Fruit fly (Drosophila melanogaster) whole organism, pupa: ENCODE data around the gene CG14125.

ENCODE experiments used
- CG10348 ChIP-seq: fragments of 200-800 bp; sonication (Bioruptor generic); IDR thresholded peaks from 2 replicates; pipeline ENCODE4 v1.3.6; 2022; ENCODE audit warnings: missing biosample characterization, missing genetic modification characterization
- CG12605 ChIP-seq: fragments of 200-800 bp; sonication (Bioruptor generic); IDR thresholded peaks from 2 replicates; pipeline ENCODE4 v1.3.6; 2022; ENCODE audit warnings: missing biosample characterization, missing genetic modification characterization
- CG13204 ChIP-seq: fragments of 200-800 bp; sonication (Bioruptor generic); optimal IDR thresholded peaks from 2 replicates; lab custom pipeline; 2018; ENCODE audit warnings: missing biosample characterization, mild to moderate bottlenecking, missing genetic modification characterization, moderate library complexity
- CG14655 ChIP-seq: fragments of 200-800 bp; sonication (Bioruptor generic); optimal IDR thresholded peaks from 3 replicates; lab custom pipeline; 2017; ENCODE audit warnings: mild to moderate bottlenecking, missing biosample characterization, missing genetic modification reagents, missing genetic modification characterization
- CG15710 ChIP-seq: fragments of 200-800 bp; sonication (Bioruptor generic); optimal IDR thresholded peaks from 2 replicates; lab custom pipeline; 2018; ENCODE audit warnings: missing biosample characterization, mild to moderate bottlenecking, missing genetic modification characterization, moderate library complexity
- CG17806 ChIP-seq: fragments of 200-800 bp; sonication (Bioruptor generic); optimal IDR thresholded peaks from 2 replicates; lab custom pipeline; 2018; ENCODE audit warnings: missing biosample characterization, mild to moderate bottlenecking, missing genetic modification characterization, moderate library complexity
- CG32121 ChIP-seq: fragments of 200-800 bp; sonication (Bioruptor generic); IDR thresholded peaks from 2 replicates; pipeline ENCODE4 v1.3.6; 2022; ENCODE audit warnings: missing biosample characterization, missing genetic modification characterization
- CG34367 ChIP-seq: fragments of 200-800 bp; sonication (Bioruptor generic); optimal IDR thresholded peaks from 2 replicates; lab custom pipeline; 2018; ENCODE audit warnings: missing biosample characterization, mild to moderate bottlenecking, missing genetic modification characterization
- CG4496 ChIP-seq: fragments of 200-800 bp; sonication (Bioruptor generic); IDR thresholded peaks from 3 replicates; pipeline ENCODE4 v1.3.6; 2022; ENCODE audit warnings: missing biosample characterization, missing genetic modification characterization
- CG8159 ChIP-seq: fragments of 200-800 bp; sonication (Bioruptor generic); optimal IDR thresholded peaks from 3 replicates; lab custom pipeline; 2018; ENCODE audit warnings: missing biosample characterization, mild to moderate bottlenecking, missing genetic modification characterization, moderate library complexity
- CG8301 ChIP-seq: fragments of 200-800 bp; sonication (Bioruptor generic); optimal IDR thresholded peaks from 2 replicates; lab custom pipeline; 2018; ENCODE audit warnings: missing biosample characterization, mild to moderate bottlenecking, missing genetic modification characterization
- CG9948 ChIP-seq: fragments of 200-800 bp; sonication (Bioruptor generic); optimal IDR thresholded peaks from 2 replicates; lab custom pipeline; 2018; ENCODE audit warnings: missing biosample characterization, mild to moderate bottlenecking, missing genetic modification characterization, moderate library complexity
- D1 ChIP-seq: fragments of 200-800 bp; sonication (Bioruptor generic); optimal IDR thresholded peaks from 2 replicates; lab custom pipeline; 2018; ENCODE audit warnings: missing biosample characterization, mild to moderate bottlenecking, missing genetic modification characterization, moderate library complexity
- EcR ChIP-seq: fragments of 200-800 bp; sonication (Bioruptor generic); optimal IDR thresholded peaks from 3 replicates; lab custom pipeline; 2019; ENCODE audit warnings: missing biosample characterization, missing genetic modification characterization, mild to moderate bottlenecking, moderate library complexity, missing genetic modification reagents
- Ets98B ChIP-seq: fragments of 200-800 bp; sonication (Bioruptor generic); IDR thresholded peaks from 2 replicates; pipeline ENCODE4 v1.3.6; 2022; ENCODE audit warnings: missing biosample characterization, missing genetic modification characterization
- Pif1A ChIP-seq: fragments of 200-800 bp; sonication (Bioruptor generic); optimal IDR thresholded peaks from 3 replicates; lab custom pipeline; 2016; ENCODE audit warnings: missing biosample characterization, missing genetic modification characterization
- Pif1B ChIP-seq: fragments of 200-800 bp; sonication (Bioruptor generic); optimal IDR thresholded peaks from 3 replicates; lab custom pipeline; 2016; ENCODE audit warnings: missing biosample characterization, missing genetic modification characterization
- Snoo ChIP-seq: fragments of 200-800 bp; sonication (Bioruptor generic); optimal IDR thresholded peaks from 3 replicates; lab custom pipeline; 2017; ENCODE audit warnings: missing biosample characterization, mild to moderate bottlenecking, missing genetic modification characterization, inconsistent platforms
- fd96Ca ChIP-seq: fragments of 200-800 bp; sonication (Bioruptor generic); IDR thresholded peaks from 3 replicates; pipeline ENCODE4 v1.3.6; 2022; ENCODE audit warnings: missing biosample characterization, missing genetic modification characterization
- gl ChIP-seq: fragments of 200-800 bp; sonication (Bioruptor generic); optimal IDR thresholded peaks from 2 replicates; lab custom pipeline; 2018; ENCODE audit warnings: missing biosample characterization, mild to moderate bottlenecking, missing genetic modification characterization
- rn ChIP-seq: fragments of 200-800 bp; sonication (Bioruptor generic); IDR thresholded peaks from 2 replicates; pipeline ENCODE4 v1.3.6; 2022; ENCODE audit warnings: missing biosample characterization, missing genetic modification characterization

CG14125 gene

DNA sequence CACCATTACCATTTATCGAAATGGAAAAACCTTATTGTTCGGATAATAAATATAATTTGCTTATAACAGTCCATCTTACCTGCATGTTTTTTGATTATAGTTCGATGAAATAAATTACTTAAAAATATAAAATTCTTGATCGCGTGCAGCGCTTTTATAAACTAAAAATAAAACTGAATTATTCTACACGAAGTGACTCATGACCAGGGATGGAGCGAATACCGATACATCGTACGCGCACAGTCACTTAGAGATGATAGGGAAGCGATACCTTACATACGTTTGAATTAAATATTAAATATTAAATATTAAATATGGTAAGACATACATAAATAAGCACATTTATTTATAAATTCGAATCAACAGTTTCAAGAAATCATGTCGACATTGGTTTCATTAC is 18.3 kb downstream of the CG14125 start, which contains the start of gene viaf:
Gene viaf (minus strand): TSS at position 220 of the 400 bp plus-strand sequence.
- no peak for TF ChIP-seq CG34367 (tag; lab: Kevin White, UChicago)
- no peak for TF ChIP-seq CG14655
- no peak for TF ChIP-seq CG9948 (tag; lab: Kevin White, UChicago)
- peak; percentile 45 for TF ChIP-seq Ets98B
- no peak for TF ChIP-seq CG8301

DNA sequence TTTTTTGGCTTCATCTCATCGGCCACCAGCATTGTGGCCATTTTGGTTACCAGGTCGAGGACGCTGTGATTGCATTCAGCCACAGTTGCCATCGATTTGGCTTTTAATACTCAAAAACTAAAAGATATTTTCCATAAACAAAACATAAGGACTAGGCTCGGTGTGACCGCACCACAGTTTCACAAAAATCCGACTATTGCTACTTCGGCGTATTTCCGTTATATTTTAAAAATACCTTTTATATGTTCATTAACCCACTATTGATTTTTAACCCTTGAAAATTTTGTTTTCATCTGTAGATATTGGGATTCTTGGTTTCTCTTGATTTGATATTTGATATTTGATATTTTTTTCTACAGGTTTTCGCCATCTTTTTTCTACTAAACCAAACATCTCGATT is 23.3 kb downstream of the CG14125 start, which contains the start of gene Grip163:
Gene Grip163 (minus strand): TSS at position 180 of the 400 bp plus-strand sequence.
- TF ChIP-seq Pif1B (GFP tag; lab: Kevin White, UChicago): no peak
- no peak for TF ChIP-seq CG15710 (tag; lab: Kevin White, UChicago)
- TF ChIP-seq gl (tag; lab: Kevin White, UChicago): no peak
- no peak for TF ChIP-seq CG9948 (tag; lab: Kevin White, UChicago)
- no peak for TF ChIP-seq fd96Ca
- TF ChIP-seq Ets98B: no peak
- no peak for TF ChIP-seq CG17806 (tag; lab: Kevin White, UChicago)
- no peak for TF ChIP-seq CG10348 (GFP tag; lab: Robert Waterston, UW)

DNA sequence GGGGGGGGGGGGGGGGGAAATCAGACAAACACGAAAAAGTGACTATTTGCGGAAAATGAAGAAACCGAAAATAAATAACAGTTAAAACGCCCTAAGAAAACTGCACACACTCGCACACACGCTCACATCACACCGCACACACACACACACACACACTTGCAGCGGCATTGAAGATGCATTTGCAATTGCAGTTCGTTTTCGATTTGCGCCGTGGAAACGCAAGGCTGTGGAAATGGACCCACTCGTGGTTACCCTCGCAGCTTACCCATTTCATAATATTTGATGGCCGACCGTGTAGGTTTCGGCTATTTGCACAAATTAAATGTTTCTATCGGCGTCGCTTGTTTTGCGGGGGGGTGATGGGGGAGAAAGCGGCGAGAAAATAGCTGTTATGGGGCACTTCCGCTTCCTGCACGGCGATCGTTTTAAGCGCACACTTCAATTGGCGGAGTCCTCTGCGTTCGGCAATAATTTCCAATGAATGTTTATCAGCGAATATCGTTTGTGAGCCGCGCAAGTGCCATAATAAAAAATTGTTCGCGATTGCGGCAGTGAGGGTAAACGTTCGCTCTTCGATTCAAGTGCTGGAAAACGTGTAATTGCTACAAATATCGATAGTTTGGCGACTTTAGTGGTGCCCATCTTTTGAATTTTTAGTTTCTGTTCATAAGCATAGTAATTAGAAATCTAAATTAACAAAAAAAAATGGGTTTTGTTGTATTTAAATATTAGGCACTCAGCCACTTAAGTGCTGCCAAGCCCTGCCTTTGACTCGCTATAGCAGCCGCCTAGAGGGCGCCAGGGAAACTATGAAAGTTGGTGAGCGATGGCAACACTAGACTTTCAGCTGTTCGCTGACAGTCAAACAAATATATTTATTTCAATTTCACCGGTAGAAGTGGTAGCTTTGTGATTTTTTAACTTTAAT is 27.9 kb downstream of the CG14125 start, which contains the start of the genes Pop2 and CG6928:
Gene Pop2 (minus strand): TSS at position 595 of the 928 bp plus-strand sequence.
Gene CG6928 (plus strand): TSS at position 835 of the 928 bp plus-strand sequence.
- TF ChIP-seq Pif1B (GFP tag; lab: Kevin White, UChicago) (no peak), CG10348 (GFP tag; lab: Robert Waterston, UW) (no peak), CG17806 (tag; lab: Kevin White, UChicago) (no peak), CG8301 (no peak), fd96Ca (peak; percentile 65; the same call in 2 of the 3 replicates), CG15710 (tag; lab: Kevin White, UChicago) (peak; percentile 50), gl (tag; lab: Kevin White, UChicago) (no peak), CG13204 (GFP tag; lab: Kevin White, UChicago) (no peak), Pif1A (GFP tag; lab: Kevin White, UChicago) (no peak), CG14655 (no peak), D1 (no peak), CG32121 (peak; percentile 44; the same call in 1 of the 2 replicates), EcR (no peak), rn (GFP tag; lab: Robert Waterston, UW) (peak; percentile 33; the same call in 1 of the 2 replicates), Ets98B (peak; percentile 54; the same call in 1 of the 2 replicates), CG12605 (GFP tag; lab: Robert Waterston, UW) (no peak), CG34367 (tag; lab: Kevin White, UChicago) (no peak), CG4496 (GFP tag; lab: Robert Waterston, UW) (0 out of 3 replicates have a peak, but pooled peaks have one; percentile 29), Snoo (tag; lab: Kevin White, UChicago) (no peak), CG8159 (tag; lab: Kevin White, UChicago) (no peak), CG9948 (tag; lab: Kevin White, UChicago) (peak; percentile 20)
- TF ChIP-seq, all 21 proteins: peak for 7

DNA sequence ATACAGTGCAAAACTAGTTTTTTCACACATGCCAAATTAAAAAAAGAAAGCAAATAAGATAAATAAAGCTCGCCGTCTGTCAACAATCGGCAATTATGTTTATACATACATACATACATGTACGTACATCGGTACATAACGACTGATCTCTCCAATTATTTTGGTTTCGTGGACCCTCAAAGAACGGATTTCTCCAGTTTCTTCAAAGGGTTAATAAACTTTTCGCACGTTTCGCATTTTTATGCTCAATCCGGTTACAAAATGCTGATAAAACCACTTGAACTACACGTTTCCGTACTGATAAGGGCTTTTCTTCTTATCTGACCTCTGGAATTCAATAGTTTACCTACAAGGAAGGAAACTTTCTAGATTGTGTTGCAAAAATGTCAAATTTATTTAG is 28.8 kb downstream of the CG14125 start:
- TF ChIP-seq CG32121 (no peak), CG17806 (tag; lab: Kevin White, UChicago) (no peak), CG14655 (no peak), Pif1A (GFP tag; lab: Kevin White, UChicago) (no peak), EcR (peak; percentile 51), rn (GFP tag; lab: Robert Waterston, UW) (no peak), CG34367 (tag; lab: Kevin White, UChicago) (no peak)

DNA sequence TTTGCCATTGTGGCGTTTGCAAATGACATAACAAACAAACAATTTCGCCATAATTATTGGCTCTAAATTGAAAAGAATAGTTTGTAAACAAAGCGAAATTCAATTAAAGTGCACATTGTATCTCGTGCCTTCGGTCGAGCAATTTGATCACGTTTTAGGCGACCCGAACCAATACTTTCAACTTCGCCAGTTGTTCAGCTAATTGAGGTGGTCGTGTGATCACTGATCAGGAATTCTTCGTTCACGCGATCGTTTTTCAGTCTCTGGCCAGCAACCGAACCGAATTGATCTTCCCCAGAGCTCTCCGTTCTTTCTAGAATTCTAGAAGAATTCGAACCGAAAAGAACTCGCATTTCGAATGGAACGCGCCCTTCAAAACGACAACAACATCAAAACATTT is 29.4 kb downstream of the CG14125 start:
- TF ChIP-seq CG9948 (tag; lab: Kevin White, UChicago) (no peak), CG8301 (no peak), EcR (no peak), CG12605 (GFP tag; lab: Robert Waterston, UW) (no peak), CG17806 (tag; lab: Kevin White, UChicago) (no peak), gl (tag; lab: Kevin White, UChicago) (no peak), CG32121 (no peak), Ets98B (no peak), Pif1A (GFP tag; lab: Kevin White, UChicago) (no peak), Snoo (tag; lab: Kevin White, UChicago) (no peak), fd96Ca (no peak), CG8159 (tag; lab: Kevin White, UChicago) (no peak), CG14655 (no peak), rn (GFP tag; lab: Robert Waterston, UW) (no peak), CG10348 (GFP tag; lab: Robert Waterston, UW) (no peak), D1 (no peak), CG4496 (GFP tag; lab: Robert Waterston, UW) (no peak), CG15710 (tag; lab: Kevin White, UChicago) (no peak)

DNA sequence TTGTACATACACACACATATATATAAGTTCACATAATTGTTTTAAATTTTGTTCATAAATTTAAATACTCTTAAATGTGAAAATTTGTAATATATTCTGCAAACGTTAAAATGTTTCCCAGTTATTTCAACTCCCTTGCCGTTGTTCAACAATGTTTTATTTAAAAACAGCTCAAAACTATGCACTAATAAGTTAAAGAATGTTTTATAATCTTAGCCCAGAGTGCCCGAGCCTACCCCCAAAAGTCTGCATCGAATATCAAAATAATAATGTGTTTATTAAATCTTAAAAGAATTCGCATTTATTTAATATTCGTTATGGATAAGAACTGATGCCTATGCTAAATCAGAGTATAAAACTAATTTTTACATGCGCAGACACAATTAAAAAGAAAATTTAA is 33.2 kb downstream of the CG14125 start:
- TF ChIP-seq D1: peak; percentile 59
- TF ChIP-seq Ets98B: no peak
